ENCODE assay signal across 4 fruit fly cellular contexts in genomic region chr3R:5573883-5574282, dm6.
A peak's percentile ranks its signal among the peaks of the same experiment; 100 is the strongest.
TF ChIP-seq lines count a peak whose summit lies in the region.

No protein-coding gene starts in this region.

- no peak for TF ChIP-seq CTCF in whole organism, embryonic (GFP tag; optimal IDR thresholded peaks at IDR 0.05; lab: Kevin White, UChicago)

TF ChIP-seq in whole organism, embryonic, 481 proteins besides CTCF, POLR2A, EP300 and RAD21:
- TF ChIP-seq Med (GFP tag; lab: Kevin White, UChicago) (peak; percentile 66), Hey (tag; optimal IDR thresholded peaks at IDR 0.05; lab: Kevin White, UChicago) (peak; percentile 88), Ravus (GFP tag; IDR thresholded peaks at IDR 0.05; lab: Robert Waterston, UW) (no peak), chinmo (GFP tag; IDR thresholded peaks at IDR 0.05; lab: Robert Waterston, UW; ENCODE audit: partially characterized antibody) (0 out of 4 replicates have a peak, but pooled peaks have one; percentile 42), chm (GFP tag; IDR thresholded peaks at IDR 0.05; lab: Robert Waterston, UW) (no peak)

TF ChIP-seq in whole organism, prepupa, 60 proteins besides CTCF, POLR2A, EP300 and RAD21:
- TF ChIP-seq CG10631 (GFP tag; optimal IDR thresholded peaks at IDR 0.05; lab: Kevin White, UChicago), result no peak
- no peak for TF ChIP-seq Sox15 (GFP tag; optimal IDR thresholded peaks at IDR 0.05; lab: Kevin White, UChicago)
- TF ChIP-seq Met (GFP tag; optimal IDR thresholded peaks at IDR 0.05; lab: Kevin White, UChicago), result peak; percentile 44
- no peak for TF ChIP-seq esn (GFP tag; optimal IDR thresholded peaks at IDR 0.05; lab: Kevin White, UChicago)
- no peak for TF ChIP-seq achi (GFP tag; optimal IDR thresholded peaks at IDR 0.05; lab: Kevin White, UChicago)
- no peak for TF ChIP-seq pdm3 (GFP tag; optimal IDR thresholded peaks at IDR 0.05; lab: Kevin White, UChicago)
- peak; percentile 16 for TF ChIP-seq cyc (GFP tag; optimal IDR thresholded peaks at IDR 0.05; lab: Kevin White, UChicago)
- no peak for TF ChIP-seq svp (GFP tag; lab: Kevin White, UChicago)
- no peak for TF ChIP-seq Hr39 (GFP tag; optimal IDR thresholded peaks at IDR 0.05; lab: Kevin White, UChicago)
- TF ChIP-seq Ets96B (tag; optimal IDR thresholded peaks at IDR 0.05; lab: Kevin White, UChicago), result no peak
- TF ChIP-seq Hr4 (GFP tag; optimal IDR thresholded peaks at IDR 0.05; lab: Kevin White, UChicago), result no peak
- TF ChIP-seq acj6 (GFP tag; optimal IDR thresholded peaks at IDR 0.05; lab: Kevin White, UChicago), result no peak
- TF ChIP-seq Blimp-1 (GFP tag; optimal IDR thresholded peaks at IDR 0.05; lab: Kevin White, UChicago), result no peak
- TF ChIP-seq Ets21C (GFP tag; optimal IDR thresholded peaks at IDR 0.05; lab: Kevin White, UChicago), result no peak
- no peak for TF ChIP-seq CG1621 (tag; optimal IDR thresholded peaks at IDR 0.05; lab: Kevin White, UChicago)
- TF ChIP-seq CG34406 (GFP tag; optimal IDR thresholded peaks at IDR 0.05; lab: Kevin White, UChicago), result no peak
- no peak for TF ChIP-seq spab (GFP tag; optimal IDR thresholded peaks at IDR 0.05; lab: Kevin White, UChicago)
- peak; percentile 2 for TF ChIP-seq CG31627 (GFP tag; optimal IDR thresholded peaks at IDR 0.05; lab: Kevin White, UChicago)
- no peak for TF ChIP-seq CG32006 (GFP tag; optimal IDR thresholded peaks at IDR 0.05; lab: Kevin White, UChicago)
- no peak for TF ChIP-seq net (GFP tag; optimal IDR thresholded peaks at IDR 0.05; lab: Kevin White, UChicago)
- no peak for TF ChIP-seq dsx (GFP tag; optimal IDR thresholded peaks at IDR 0.05; lab: Kevin White, UChicago; ENCODE audit: poor library complexity, severe bottlenecking)
- TF ChIP-seq CG8119 (GFP tag; IDR thresholded peaks at IDR 0.05; lab: Robert Waterston, UW), result no peak
- TF ChIP-seq salr (GFP tag; optimal IDR thresholded peaks at IDR 0.05; lab: Kevin White, UChicago), result no peak
- TF ChIP-seq CG11294 (GFP tag; IDR thresholded peaks at IDR 0.05; lab: Robert Waterston, UW), result no peak
- no peak for TF ChIP-seq CG6808 (GFP tag; optimal IDR thresholded peaks at IDR 0.05; lab: Kevin White, UChicago)
- no peak for TF ChIP-seq Eip75B (GFP tag; optimal IDR thresholded peaks at IDR 0.05; lab: Kevin White, UChicago)

TF ChIP-seq in whole organism, pupa, 21 proteins besides CTCF, POLR2A, EP300 and RAD21:
- TF ChIP-seq EcR (GFP tag; optimal IDR thresholded peaks at IDR 0.05; lab: Kevin White, UChicago), result peak; percentile 94
- no peak for TF ChIP-seq CG14655 (GFP tag; optimal IDR thresholded peaks at IDR 0.05; lab: Kevin White, UChicago)
- no peak for TF ChIP-seq Pif1A (GFP tag; optimal IDR thresholded peaks at IDR 0.05; lab: Kevin White, UChicago)

TF ChIP-seq in whole organism, wandering third instar larva, 38 proteins besides CTCF, POLR2A, EP300 and RAD21:
- TF ChIP-seq Dif (GFP tag; optimal IDR thresholded peaks at IDR 0.05; lab: Kevin White, UChicago; ENCODE audit: partially characterized antibody) (no peak), Abd-B (GFP tag; optimal IDR thresholded peaks at IDR 0.05; lab: Kevin White, UChicago) (no peak), fru (GFP tag; optimal IDR thresholded peaks at IDR 0.05; lab: Kevin White, UChicago) (no peak), br (GFP tag; optimal IDR thresholded peaks at IDR 0.05; lab: Kevin White, UChicago) (peak; percentile 4), dsf (GFP tag; optimal IDR thresholded peaks at IDR 0.05; lab: Kevin White, UChicago; ENCODE audit: borderline replicate concordance) (no peak), Myc (optimal IDR thresholded peaks at IDR 0.05; lab: Kevin White, UChicago) (no peak), CG9705 (GFP tag; optimal IDR thresholded peaks at IDR 0.05; lab: Kevin White, UChicago) (no peak), pan (optimal IDR thresholded peaks at IDR 0.05; lab: Kevin White, UChicago) (no peak)
